Fruit fly (Drosophila melanogaster): Measurements from ENCODE around the gene aly.

aly gene

dm6 chr3L:3037822-3038563 is 11.7 kb upstream of the aly start (continued):
- TF ChIP-seq CG12236 (GFP tag; optimal IDR thresholded peaks at IDR 0.05): no peak
- TF ChIP-seq oc (tag; optimal IDR thresholded peaks at IDR 0.05): peak; percentile 20
- peak; percentile 98 for TF ChIP-seq CG12769 (tag; optimal IDR thresholded peaks at IDR 0.05)
- TF ChIP-seq stc (GFP tag; IDR thresholded peaks at IDR 0.05): peak; percentile 53; the same call in 1 of the 2 replicates
- no peak for TF ChIP-seq CG13775 (GFP tag; optimal IDR thresholded peaks at IDR 0.05)
- no peak for TF ChIP-seq chn (GFP tag; optimal IDR thresholded peaks at IDR 0.05)
- TF ChIP-seq CG9609 (GFP tag; optimal IDR thresholded peaks at IDR 0.05): no peak
- TF ChIP-seq mam (GFP tag; optimal IDR thresholded peaks at IDR 0.05): no peak
- TF ChIP-seq CG32767 (GFP tag; IDR thresholded peaks at IDR 0.05): peak; percentile 64; the same call in 1 of the 2 replicates
- TF ChIP-seq sima (GFP tag; optimal IDR thresholded peaks at IDR 0.05): no peak
- TF ChIP-seq CG6791 (GFP tag; IDR thresholded peaks at IDR 0.05; ENCODE audit: partially characterized antibody): no peak
- no peak for TF ChIP-seq gfzf (GFP tag; optimal IDR thresholded peaks at IDR 0.05)
- no peak for TF ChIP-seq z (GFP tag; IDR thresholded peaks at IDR 0.05)
- no peak for TF ChIP-seq trem (tag; optimal IDR thresholded peaks at IDR 0.05)
- peak; percentile 25; the same call in 1 of the 2 replicates for TF ChIP-seq Bgb (GFP tag; IDR thresholded peaks at IDR 0.05; ENCODE audit: partially characterized antibody)
- no peak for TF ChIP-seq CG11398 (GFP tag; optimal IDR thresholded peaks at IDR 0.05)
- no peak for TF ChIP-seq CG6272 (GFP tag; IDR thresholded peaks at IDR 0.05)
- no peak for TF ChIP-seq fd64A (GFP tag; optimal IDR thresholded peaks at IDR 0.05)
- no peak; the same call in 1 of the 2 replicates for TF ChIP-seq tna (GFP tag; IDR thresholded peaks at IDR 0.05; ENCODE audit: partially characterized antibody)
- no peak for TF ChIP-seq Doc2 (GFP tag; IDR thresholded peaks at IDR 0.05)
- TF ChIP-seq tgo (GFP tag; IDR thresholded peaks at IDR 0.05): no peak
- peak; percentile 75; the same call in 1 of the 2 replicates for TF ChIP-seq bowl (GFP tag; IDR thresholded peaks at IDR 0.05)
- TF ChIP-seq usp (GFP tag; optimal IDR thresholded peaks at IDR 0.05): no peak
- no peak for TF ChIP-seq D19A (tag; optimal IDR thresholded peaks at IDR 0.05)
- no peak for TF ChIP-seq Poxn (GFP tag; IDR thresholded peaks at IDR 0.05)
- TF ChIP-seq dan (GFP tag; IDR thresholded peaks at IDR 0.05): no peak
- no peak for TF ChIP-seq NK7.1 (GFP tag; optimal IDR thresholded peaks at IDR 0.05)
- no peak for TF ChIP-seq CG15011 (GFP tag; optimal IDR thresholded peaks at IDR 0.05)
- peak; percentile 5 for TF ChIP-seq shn (GFP tag; optimal IDR thresholded peaks at IDR 0.05)
- TF ChIP-seq CG16815 (GFP tag; optimal IDR thresholded peaks at IDR 0.05): no peak
- no peak for TF ChIP-seq aop (GFP tag; IDR thresholded peaks at IDR 0.05)
- peak; percentile 34 for TF ChIP-seq Jarid2 (GFP tag; optimal IDR thresholded peaks at IDR 0.05)
- TF ChIP-seq CG4424 (GFP tag; optimal IDR thresholded peaks at IDR 0.05): no peak
- no peak for TF ChIP-seq Ravus (GFP tag; IDR thresholded peaks at IDR 0.05)
- no peak for TF ChIP-seq bbx (GFP tag; IDR thresholded peaks at IDR 0.05; ENCODE audit: partially characterized antibody)
- no peak for TF ChIP-seq CG14441 (GFP tag; IDR thresholded peaks at IDR 0.05)
- TF ChIP-seq lov (optimal IDR thresholded peaks at IDR 0.05): no peak
- TF ChIP-seq lov (GFP tag; IDR thresholded peaks at IDR 0.05): 0 out of 3 replicates have a peak, but pooled peaks have one; percentile 26
- TF ChIP-seq E2f2 (GFP tag; IDR thresholded peaks at IDR 0.05): peak; percentile 25; the same call in 1 of the 2 replicates
- no peak for TF ChIP-seq sr (GFP tag; IDR thresholded peaks at IDR 0.05)
- no peak for TF ChIP-seq Ets97D (GFP tag; optimal IDR thresholded peaks at IDR 0.05)
- TF ChIP-seq pho (GFP tag; optimal IDR thresholded peaks at IDR 0.05): no peak
- no peak for TF ChIP-seq Chrac-16 (GFP tag; optimal IDR thresholded peaks at IDR 0.05)
- no peak for TF ChIP-seq fd96Cb (tag; optimal IDR thresholded peaks at IDR 0.05)
- peak; percentile 22; the same call in 1 of the 2 replicates for TF ChIP-seq CG13287 (GFP tag; IDR thresholded peaks at IDR 0.05; ENCODE audit: partially characterized antibody)
- peak; percentile 77 for TF ChIP-seq ci (GFP tag; IDR thresholded peaks at IDR 0.05)
- no peak for TF ChIP-seq sqz (GFP tag; optimal IDR thresholded peaks at IDR 0.05)
- TF ChIP-seq en (GFP tag; optimal IDR thresholded peaks at IDR 0.05): no peak
- no peak for TF ChIP-seq CG16779 (GFP tag; IDR thresholded peaks at IDR 0.05)
- no peak for TF ChIP-seq CG11696 (GFP tag; IDR thresholded peaks at IDR 0.05)
- no peak for TF ChIP-seq stwl (tag; optimal IDR thresholded peaks at IDR 0.05)

Data from whole organism, embryonic.